Fruit fly (Drosophila melanogaster): Measurements from ENCODE around the gene CG9040.

- TF ChIP-seq CG15710 (tag; optimal IDR thresholded peaks at IDR 0.05) (no peak), Pif1B (GFP tag; optimal IDR thresholded peaks at IDR 0.05) (no peak), CG9948 (tag; optimal IDR thresholded peaks at IDR 0.05) (no peak)
These were observed 22.2 kb upstream of the CG9040 start for dm6 chr3L:13965502-13965843.

Data from whole organism, pupa.